Worm (Caenorhabditis elegans) whole organism, L1 larva: ENCODE data around the gene F16G10.7.

Experiments used
- C16A3.4 ChIP-seq: fragments of 150-350 bp; optimal IDR thresholded peaks from 2 replicates; lab custom pipeline; 2014; ENCODE audit warnings: missing biosample characterization, missing genetic modification characterization
- F16B12.6 ChIP-seq: fragments of 150-350 bp; optimal IDR thresholded peaks from 2 replicates; lab custom pipeline; 2014; ENCODE audit warnings: missing biosample characterization, missing genetic modification characterization
- aha-1 ChIP-seq: fragments of 150-350 bp; optimal IDR thresholded peaks from 2 replicates; lab custom pipeline; 2014; ENCODE audit warnings: missing biosample characterization, missing genetic modification characterization
- ama-1 ChIP-seq: fragments of 150-350 bp; optimal IDR thresholded peaks from 2 replicates; lab custom pipeline; 2014
- ceh-90 ChIP-seq: sonication (generic microtip); optimal IDR thresholded peaks from 2 replicates; lab custom pipeline; 2016; ENCODE audit warnings: missing genetic modification characterization, missing compliant biosample characterization
- efl-1 ChIP-seq, 4 experiments: fragments of 150-350 bp; optimal IDR thresholded peaks in 3 of 4; peaks in 1 of 4; 1 replicate in 1 of 4; 2 replicates in 3 of 4; lab custom pipeline; 2014; ENCODE audit warnings: missing biosample characterization in 2 of 4, missing genetic modification characterization in 2 of 4, missing genetic modification reagents in 2 of 4
- efl-3 ChIP-seq: fragments of 200-800 bp; sonication (Bioruptor generic); optimal IDR thresholded peaks from 2 replicates; lab custom pipeline; 2018; ENCODE audit warnings: mild to moderate bottlenecking, missing genetic modification characterization, missing compliant biosample characterization
- egl-27 ChIP-seq, 2 experiments: fragments of 150-350 bp in 1 of 2; sonication (generic microtip); optimal IDR thresholded peaks; 3 replicates each; lab custom pipeline; 2017 to 2018; ENCODE audit warnings: missing biosample characterization in 2 of 2, missing genetic modification characterization in 2 of 2, missing genetic modification reagents in 2 of 2
- elt-2 ChIP-seq: sonication (generic microtip); optimal IDR thresholded peaks from 2 replicates; lab custom pipeline; 2016; ENCODE audit warnings: missing genetic modification characterization, mild to moderate bottlenecking, inconsistent platforms, missing compliant biosample characterization, missing genetic modification reagents
- elt-3 ChIP-seq, 6 experiments: fragments of 150-350 bp in 1 of 6; sonication (generic microtip); optimal IDR thresholded peaks; 2 replicates each; lab custom pipeline; 2017 to 2018; ENCODE audit warnings: missing biosample characterization in 6 of 6, missing genetic modification characterization in 6 of 6, inconsistent platforms in 1 of 6
- ets-5 ChIP-seq: fragments of 200-800 bp; sonication (Bioruptor generic); IDR thresholded peaks from 2 replicates; pipeline ENCODE4 v1.3.6; 2022; ENCODE audit warnings: missing genetic modification characterization, missing compliant biosample characterization
- fos-1 ChIP-seq: fragments of 150-350 bp; optimal IDR thresholded peaks from 2 replicates; lab custom pipeline; 2014; ENCODE audit warnings: missing biosample characterization, missing genetic modification characterization
- grh-1 ChIP-seq: fragments of 200-800 bp; sonication (Bioruptor generic); IDR thresholded peaks from 2 replicates; pipeline ENCODE4 v1.3.6; 2022; ENCODE audit warnings: missing genetic modification reagents, missing genetic modification characterization, missing compliant biosample characterization
- hlh-17 ChIP-seq: fragments of 200-800 bp; sonication (Bioruptor generic); optimal IDR thresholded peaks from 2 replicates; lab custom pipeline; 2018; ENCODE audit warnings: missing genetic modification characterization, mild to moderate bottlenecking, missing compliant biosample characterization, moderate library complexity, borderline replicate concordance
- hlh-4 ChIP-seq: sonication (generic microtip); optimal IDR thresholded peaks from 2 replicates; lab custom pipeline; 2016; ENCODE audit warnings: mild to moderate bottlenecking, missing genetic modification characterization, missing compliant biosample characterization
- lin-15B ChIP-seq: fragments of 150-350 bp; sonication (generic microtip); optimal IDR thresholded peaks from 3 replicates; lab custom pipeline; 2014; ENCODE audit warnings: missing biosample characterization, missing genetic modification characterization
- lin-35 ChIP-seq, 2 experiments: fragments of 150-350 bp; optimal IDR thresholded peaks; 2 replicates each; lab custom pipeline; 2014; ENCODE audit warnings: missing biosample characterization in 2 of 2, missing genetic modification characterization in 2 of 2, missing genetic modification reagents in 2 of 2
- lin-39 ChIP-seq: fragments of 150-350 bp; optimal IDR thresholded peaks from 2 replicates; lab custom pipeline; 2014; ENCODE audit warnings: missing biosample characterization, missing genetic modification reagents, missing genetic modification characterization
- lsy-2 ChIP-seq, 2 experiments: fragments of 150-350 bp; optimal IDR thresholded peaks; 2 replicates each; lab custom pipeline; 2014; ENCODE audit warnings: missing biosample characterization in 2 of 2, missing genetic modification characterization in 2 of 2
- mdl-1 ChIP-seq, 2 experiments: fragments of 150-350 bp; optimal IDR thresholded peaks; 2 replicates each; lab custom pipeline; 2014 to 2017; ENCODE audit warnings: missing biosample characterization in 2 of 2, missing genetic modification characterization in 2 of 2, inconsistent platforms in 1 of 2
- mef-2 ChIP-seq: fragments of 150-350 bp; optimal IDR thresholded peaks from 2 replicates; lab custom pipeline; 2014; ENCODE audit warnings: missing biosample characterization, missing genetic modification characterization
- mep-1 ChIP-seq: fragments of 150-350 bp; optimal IDR thresholded peaks from 2 replicates; lab custom pipeline; 2014; ENCODE audit warnings: missing biosample characterization, missing genetic modification characterization
- nhr-20 ChIP-seq: sonication (generic microtip); optimal IDR thresholded peaks from 2 replicates; lab custom pipeline; 2016; ENCODE audit warnings: mild to moderate bottlenecking, missing genetic modification characterization, missing compliant biosample characterization
- nhr-237 ChIP-seq: fragments of 150-350 bp; optimal IDR thresholded peaks from 2 replicates; lab custom pipeline; 2014; ENCODE audit warnings: missing biosample characterization, missing genetic modification characterization
- nhr-76 ChIP-seq: sonication (generic microtip); optimal IDR thresholded peaks from 2 replicates; lab custom pipeline; 2017; ENCODE audit warnings: missing biosample characterization, missing genetic modification characterization
- nhr-85 ChIP-seq: sonication (generic microtip); peaks from one replicate; lab custom pipeline; 2016; ENCODE audit warnings: missing genetic modification characterization, inconsistent platforms, missing compliant biosample characterization
- pag-3 ChIP-seq: sonication (generic microtip); optimal IDR thresholded peaks from 2 replicates; lab custom pipeline; 2017; ENCODE audit warnings: missing genetic modification characterization, mild to moderate bottlenecking, missing compliant biosample characterization, antibody characterized with exemption, borderline replicate concordance; ENCODE audit not compliant: insufficient read depth
- pqm-1 ChIP-seq: sonication (generic microtip); optimal IDR thresholded peaks from 3 replicates; lab custom pipeline; 2017; ENCODE audit warnings: missing biosample characterization, missing genetic modification characterization
- skn-1 ChIP-seq: fragments of 150-350 bp; optimal IDR thresholded peaks from 2 replicates; lab custom pipeline; 2014; ENCODE audit warnings: missing biosample characterization, missing genetic modification characterization
- snu-23 ChIP-seq: sonication (generic microtip); optimal IDR thresholded peaks from 2 replicates; lab custom pipeline; 2016; ENCODE audit warnings: missing genetic modification characterization, missing compliant biosample characterization
- sox-4 ChIP-seq: sonication (generic microtip); optimal IDR thresholded peaks from 2 replicates; lab custom pipeline; 2016; ENCODE audit warnings: missing genetic modification characterization, missing compliant biosample characterization
- sup-37 ChIP-seq: fragments of 200-800 bp; sonication (Bioruptor generic); optimal IDR thresholded peaks from 2 replicates; lab custom pipeline; 2018; ENCODE audit warnings: mild to moderate bottlenecking, missing genetic modification characterization, missing compliant biosample characterization
- tlp-1 ChIP-seq: fragments of 150-350 bp; optimal IDR thresholded peaks from 2 replicates; lab custom pipeline; 2014; ENCODE audit warnings: missing biosample characterization, missing genetic modification characterization
- unc-30 ChIP-seq: sonication (generic microtip); optimal IDR thresholded peaks from 2 replicates; lab custom pipeline; 2017; ENCODE audit warnings: missing biosample characterization, missing genetic modification characterization
- unc-86 ChIP-seq: sonication (generic microtip); optimal IDR thresholded peaks from 2 replicates; lab custom pipeline; 2016; ENCODE audit warnings: missing genetic modification characterization, missing compliant biosample characterization
- vab-15 ChIP-seq: sonication (generic microtip); optimal IDR thresholded peaks from 2 replicates; lab custom pipeline; 2017; ENCODE audit warnings: missing genotype, mild to moderate bottlenecking, missing genetic modification characterization, missing compliant biosample characterization

The F16G10.7 gene

DNA sequence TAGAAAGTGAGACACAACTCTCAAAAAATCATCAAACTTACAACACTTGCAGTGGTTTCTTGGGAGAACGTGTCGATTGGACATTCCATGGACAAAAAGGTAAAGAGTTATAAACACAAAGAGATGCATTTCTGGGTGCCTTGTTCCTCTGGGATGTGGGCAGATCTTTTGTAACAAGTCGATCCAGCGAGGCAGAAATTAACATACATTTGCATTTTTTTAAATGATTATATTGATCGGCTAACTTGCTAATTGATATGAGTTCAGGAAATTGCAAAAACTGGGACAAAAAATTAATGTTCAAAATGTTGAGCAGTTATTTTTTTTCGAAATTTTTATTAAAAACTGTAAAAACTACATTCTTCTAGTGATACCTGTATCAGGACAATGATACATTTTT lies 2.3 kb downstream of the F16G10.7 start, which contains the start of gene F16G10.6:
Gene F16G10.6 (minus strand): TSS at position 101 of the 400 bp plus-strand sequence.
- TF ChIP-seq nhr-237 (tag; lab: Kevin White, UChicago) (no peak), vab-15 (tag; lab: Kevin White, UChicago) (no peak), skn-1 (tag; lab: Kevin White, UChicago) (no peak), lin-35 (GFP tag; optimal IDR thresholded peaks at IDR 0.05; lab: Kevin White, UChicago) (no peak), mef-2 (no peak), lin-15B (tag; lab: Kevin White, UChicago) (no peak), efl-1 (optimal IDR thresholded peaks at IDR 0.05; lab: Kevin White, UChicago) (no peak), efl-1 (GFP tag; optimal IDR thresholded peaks at IDR 0.05 in 1 of 2; lab: Kevin White, UChicago) (no peak), snu-23 (GFP tag; lab: Kevin White, UChicago) (no peak), grh-1 (GFP tag; lab: Robert Waterston, UW) (no peak), hlh-4 (no peak), lsy-2 (tag; optimal IDR thresholded peaks at IDR 0.05; lab: Kevin White, UChicago) (no peak), ama-1 (lab: Kevin White, UChicago) (no peak), mep-1 (no peak)
- TF ChIP-seq, all 84 proteins: peak for 0

DNA sequence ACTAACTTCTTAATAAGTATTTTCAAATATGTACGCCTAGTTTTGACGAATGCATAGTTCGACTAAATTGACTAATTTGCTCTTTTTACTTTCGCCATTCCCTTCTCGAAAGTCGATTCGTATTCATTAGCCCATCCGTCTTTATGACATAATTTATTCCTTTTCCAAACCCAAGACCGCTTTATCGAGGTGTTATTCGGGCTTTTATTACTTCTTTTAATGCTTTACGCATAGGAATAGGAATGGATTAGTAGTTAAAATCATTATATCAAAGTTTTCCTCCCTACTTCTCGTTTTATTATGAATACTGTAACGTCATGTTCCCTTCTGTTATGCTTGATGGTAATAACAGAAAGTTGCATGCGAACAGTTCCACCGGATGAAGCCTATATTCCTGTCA lies 5.1 kb downstream of the F16G10.7 start, which contains the start of gene F16G10.2:
Gene F16G10.2 (plus strand): TSS at position 301 of the 400 bp plus-strand sequence.
- TF ChIP-seq elt-2 (tag; lab: Kevin White, UChicago): no peak
- TF ChIP-seq elt-3 (tag; optimal IDR thresholded peaks at IDR 0.05; lab: Kevin White, UChicago): no peak
- TF ChIP-seq ets-5 (GFP tag; lab: Robert Waterston, UW): no peak
- TF ChIP-seq C16A3.4 (tag; lab: Kevin White, UChicago): no peak
- TF ChIP-seq ceh-90 (tag; lab: Kevin White, UChicago): no peak
- TF ChIP-seq nhr-85 (tag; lab: Kevin White, UChicago): no peak
- TF ChIP-seq F16B12.6 (tag; lab: Kevin White, UChicago): no peak
- no peak for TF ChIP-seq unc-86
- no peak for TF ChIP-seq aha-1 (tag; lab: Kevin White, UChicago)
- TF ChIP-seq, all 84 proteins: peak for 0

DNA sequence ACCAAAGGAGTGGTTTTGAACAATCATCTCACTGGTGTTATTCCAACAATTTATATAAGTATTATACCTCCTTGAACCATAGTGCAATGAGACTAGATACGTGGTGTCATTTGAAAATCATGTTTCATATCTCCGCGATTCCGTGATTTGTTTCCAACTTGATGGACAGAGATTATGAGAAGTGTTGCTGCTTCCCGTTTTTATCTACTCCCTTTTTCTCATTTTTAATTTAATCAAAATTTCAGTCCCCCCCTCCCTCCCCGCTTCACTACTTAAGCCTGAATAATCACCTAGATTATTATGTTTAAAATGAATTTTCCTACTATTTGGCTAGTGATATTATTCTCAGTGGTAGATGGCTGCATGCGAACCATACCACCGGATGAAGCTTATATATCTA lies 8.0 kb downstream of the F16G10.7 start, which contains the start of gene F16G10.3:
Gene F16G10.3 (plus strand): TSS at position 301 of the 400 bp plus-strand sequence.
- no peak for TF ChIP-seq nhr-20 (tag; lab: Kevin White, UChicago)
- TF ChIP-seq tlp-1 (tag; lab: Kevin White, UChicago): no peak
- no peak for TF ChIP-seq efl-1 (optimal IDR thresholded peaks at IDR 0.05; lab: Kevin White, UChicago)
- peak in 1 of 2 experiments; percentile 27 for TF ChIP-seq efl-1 (GFP tag; optimal IDR thresholded peaks at IDR 0.05 in 1 of 2; lab: Kevin White, UChicago)

- TF ChIP-seq ceh-90 (tag; lab: Kevin White, UChicago) (no peak), mdl-1 (tag; optimal IDR thresholded peaks at IDR 0.05; lab: Kevin White, UChicago) (no peak), sup-37 (GFP tag; lab: Kevin White, UChicago) (no peak), lin-39 (tag; lab: Kevin White, UChicago) (no peak), efl-1 (optimal IDR thresholded peaks at IDR 0.05; lab: Kevin White, UChicago) (no peak), efl-1 (GFP tag; optimal IDR thresholded peaks at IDR 0.05 in 1 of 2; lab: Kevin White, UChicago) (no peak), grh-1 (GFP tag; lab: Robert Waterston, UW) (no peak), hlh-17 (GFP tag; lab: Kevin White, UChicago) (no peak), efl-3 (no peak), fos-1 (no peak), unc-30 (no peak), egl-27 (tag; optimal IDR thresholded peaks at IDR 0.05; lab: Kevin White, UChicago) (no peak), pag-3 (tag; lab: Kevin White, UChicago) (no peak), pqm-1 (tag; lab: Kevin White, UChicago) (no peak), nhr-76 (tag; lab: Kevin White, UChicago) (no peak), sox-4 (no peak), ama-1 (lab: Kevin White, UChicago) (no peak)
Measured at ce11 chrII:2368956-2369355, 11.1 kb downstream of the F16G10.7 start, which contains the start of gene hpo-25. Gene hpo-25 (plus strand): TSS chrII:2369256.
